Worm (Caenorhabditis elegans): ENCODE data around the gene nstp-10.

The nstp-10 gene

ce11 chrV:9571056-9571455, 21.4 kb upstream of the nstp-10 start:
- no peak for TF ChIP-seq jun-1 (tag; optimal IDR thresholded peaks at IDR 0.05)
- peak; percentile 36 for TF ChIP-seq elt-2 (tag; optimal IDR thresholded peaks at IDR 0.05)

- TF ChIP-seq elt-2 (tag; optimal IDR thresholded peaks at IDR 0.05), result no peak
- no peak for TF ChIP-seq mml-1 (tag; optimal IDR thresholded peaks at IDR 0.05)
- TF ChIP-seq ceh-16 (tag; optimal IDR thresholded peaks at IDR 0.05), result no peak
- TF ChIP-seq ztf-4 (tag; optimal IDR thresholded peaks at IDR 0.05), result no peak
- no peak for TF ChIP-seq nhr-25 (tag; optimal IDR thresholded peaks at IDR 0.05)
Observed at ce11 chrV:9570197-9570596, 20.6 kb upstream of the nstp-10 start, which contains the start of gene F25B3.5. Gene F25B3.5, minus strand, starts transcription at chrV:9570297.

ce11 chrV:9568707-9569106, 19.1 kb upstream of the nstp-10 start, which contains the start of gene F25B3.4:
Gene F25B3.4, minus strand, starts transcription at chrV:9568807.
- TF ChIP-seq mdl-1 (tag; optimal IDR thresholded peaks at IDR 0.05) (no peak), nhr-67 (tag; optimal IDR thresholded peaks at IDR 0.05) (no peak), eor-1 (tag; optimal IDR thresholded peaks at IDR 0.05) (no peak), jun-1 (tag; optimal IDR thresholded peaks at IDR 0.05) (no peak), nhr-28 (tag; optimal IDR thresholded peaks at IDR 0.05) (no peak), ceh-16 (tag; optimal IDR thresholded peaks at IDR 0.05) (no peak), egl-27 (tag; optimal IDR thresholded peaks at IDR 0.05) (no peak), snpc-4 (tag; optimal IDR thresholded peaks at IDR 0.05) (no peak), unc-39 (tag; optimal IDR thresholded peaks at IDR 0.05) (no peak), mml-1 (tag; optimal IDR thresholded peaks at IDR 0.05) (no peak), elt-2 (tag; optimal IDR thresholded peaks at IDR 0.05) (no peak), nfya-1 (tag; optimal IDR thresholded peaks at IDR 0.05; ENCODE audit: insufficient read depth) (no peak), sea-2 (GFP tag; optimal IDR thresholded peaks at IDR 0.05) (no peak)

- TF ChIP-seq nfya-1 (tag; optimal IDR thresholded peaks at IDR 0.05; ENCODE audit: insufficient read depth) (peak; percentile 25), fkh-10 (GFP tag; optimal IDR thresholded peaks at IDR 0.05) (peak; percentile 66), nhr-25 (tag; optimal IDR thresholded peaks at IDR 0.05) (no peak), R02D3.7 (tag; optimal IDR thresholded peaks at IDR 0.05) (no peak), nhr-12 (tag; optimal IDR thresholded peaks at IDR 0.05) (no peak)
Observed at ce11 chrV:9563585-9563984, 13.9 kb upstream of the nstp-10 start.

- TF ChIP-seq egl-27 (tag; optimal IDR thresholded peaks at IDR 0.05) (no peak), elt-3 (tag; optimal IDR thresholded peaks at IDR 0.05) (no peak), ceh-28 (tag; optimal IDR thresholded peaks at IDR 0.05) (peak; percentile 61), lin-39 (tag; optimal IDR thresholded peaks at IDR 0.05) (peak; percentile 73), mdl-1 (tag; optimal IDR thresholded peaks at IDR 0.05) (peak; percentile 45), lsy-12 (tag; optimal IDR thresholded peaks at IDR 0.05) (no peak), daf-12 (tag; optimal IDR thresholded peaks at IDR 0.05) (no peak), unc-62 (GFP tag; optimal IDR thresholded peaks at IDR 0.05) (peak; percentile 16), lin-15B (tag; optimal IDR thresholded peaks at IDR 0.05) (peak; percentile 43), fkh-2 (tag; optimal IDR thresholded peaks at IDR 0.05) (no peak), snpc-4 (tag; optimal IDR thresholded peaks at IDR 0.05) (peak; percentile 24), tbx-2 (tag; optimal IDR thresholded peaks at IDR 0.05) (peak; percentile 33), hmg-11 (tag; optimal IDR thresholded peaks at IDR 0.05) (peak; percentile 73), fkh-10 (GFP tag; optimal IDR thresholded peaks at IDR 0.05) (peak; percentile 80), skn-1 (tag; optimal IDR thresholded peaks at IDR 0.05) (peak; percentile 35), nfya-1 (tag; optimal IDR thresholded peaks at IDR 0.05; ENCODE audit: insufficient read depth) (peak; percentile 86), sea-2 (GFP tag; optimal IDR thresholded peaks at IDR 0.05) (peak; percentile 43)
Observed at ce11 chrV:9561624-9562179, 12.1 kb upstream of the nstp-10 start, which contains the start of gene rgef-1. Gene rgef-1, minus strand, starts transcription at chrV:9561674.

- TF ChIP-seq lin-15B (tag; optimal IDR thresholded peaks at IDR 0.05) (no peak), mdl-1 (tag; optimal IDR thresholded peaks at IDR 0.05) (no peak), daf-12 (tag; optimal IDR thresholded peaks at IDR 0.05) (no peak), nhr-23 (tag; optimal IDR thresholded peaks at IDR 0.05) (no peak), jun-1 (tag; optimal IDR thresholded peaks at IDR 0.05) (no peak)
Observed at ce11 chrV:9556668-9557067, 7.0 kb upstream of the nstp-10 start.
